Worm (Caenorhabditis elegans) whole organism, early embryonic: ENCODE data around the gene acs-17.

Experiments
- F13C5.2 ChIP-seq: sonication (generic microtip); optimal IDR thresholded peaks from 2 replicates; lab custom pipeline; 2017; ENCODE audit warnings: mild to moderate bottlenecking, missing genetic modification characterization, inconsistent platforms, missing compliant biosample characterization
- ama-1 ChIP-seq: fragments of 150-350 bp; optimal IDR thresholded peaks from 2 replicates; lab custom pipeline; 2014
- ceh-13 ChIP-seq: fragments of 200-800 bp; sonication (Bioruptor generic); optimal IDR thresholded peaks from 2 replicates; lab custom pipeline; 2018; ENCODE audit warnings: mild to moderate bottlenecking, missing genetic modification characterization, missing compliant biosample characterization
- ceh-36 ChIP-seq: sonication (generic microtip); optimal IDR thresholded peaks from 2 replicates; lab custom pipeline; 2016; ENCODE audit warnings: missing genetic modification characterization, inconsistent platforms, missing compliant biosample characterization
- ets-7 ChIP-seq: sonication (generic microtip); optimal IDR thresholded peaks from 2 replicates; lab custom pipeline; 2016; ENCODE audit warnings: missing genotype, missing genetic modification characterization, missing compliant biosample characterization
- hnd-1 ChIP-seq: sonication (generic microtip); optimal IDR thresholded peaks from 2 replicates; lab custom pipeline; 2016; ENCODE audit warnings: missing genetic modification characterization, missing compliant biosample characterization
- pes-1 ChIP-seq: fragments of 200-800 bp; sonication (Bioruptor generic); IDR thresholded peaks from 2 replicates; pipeline ENCODE4 v1.3.6; 2022; ENCODE audit warnings: missing genetic modification reagents, missing genetic modification characterization, missing compliant biosample characterization
- sea-1 ChIP-seq: fragments of 200-800 bp; sonication (Bioruptor generic); conservative IDR thresholded peaks from 2 replicates; pipeline ENCODE4 v1.3.6; 2022; ENCODE audit warnings: missing genetic modification characterization, missing compliant biosample characterization
- tbx-11 ChIP-seq: fragments of 200-800 bp; sonication (Bioruptor generic); IDR thresholded peaks from 2 replicates; pipeline ENCODE4 v1.3.6; 2022; ENCODE audit warnings: missing genetic modification characterization, missing compliant biosample characterization
- tra-4 ChIP-seq: sonication (generic microtip); optimal IDR thresholded peaks from 2 replicates; lab custom pipeline; 2017; ENCODE audit warnings: missing genetic modification characterization, missing compliant biosample characterization

ce11 chrX:5896001-5896400 lies 48.3 kb downstream of the acs-17 start:
- no peak for TF ChIP-seq ceh-36 (tag; lab: Kevin White, UChicago)
- TF ChIP-seq ceh-13 (GFP tag; lab: Kevin White, UChicago) = no peak
- no peak for TF ChIP-seq ama-1 (lab: Kevin White, UChicago)
- TF ChIP-seq hnd-1 (tag; lab: Kevin White, UChicago) = no peak
- no peak for TF ChIP-seq F13C5.2 (tag; lab: Kevin White, UChicago)
- no peak for TF ChIP-seq ets-7
- TF ChIP-seq pes-1 (GFP tag; lab: Robert Waterston, UW) = no peak
- no peak for TF ChIP-seq tra-4 (tag; lab: Kevin White, UChicago)
- TF ChIP-seq tbx-11 (GFP tag; lab: Robert Waterston, UW) = no peak
- no peak for TF ChIP-seq sea-1 (GFP tag; lab: Robert Waterston, UW)
